Worm (Caenorhabditis elegans): ENCODE data around the gene smrc-1.

Gene smrc-1

ce11 chrIII:6420995-6421404 lies 30.3 kb downstream of the smrc-1 start (continued):
- TF ChIP-seq egl-27 (tag; optimal IDR thresholded peaks at IDR 0.05) (peak; percentile 42), mab-5 (tag; optimal IDR thresholded peaks at IDR 0.05) (peak; percentile 83), gmeb-1 (tag; optimal IDR thresholded peaks at IDR 0.05) (peak; percentile 85), crh-2 (tag; optimal IDR thresholded peaks at IDR 0.05) (peak; percentile 85), Y55F3AM.14 (GFP tag; optimal IDR thresholded peaks at IDR 0.05) (peak; percentile 89), C34F6.9 (tag; optimal IDR thresholded peaks at IDR 0.05) (peak; percentile 88), unc-55 (GFP tag; optimal IDR thresholded peaks at IDR 0.05) (peak; percentile 63), dmd-4 (tag; optimal IDR thresholded peaks at IDR 0.05) (no peak), ZK546.5 (tag; optimal IDR thresholded peaks at IDR 0.05) (peak; percentile 24), unc-62 (GFP tag; optimal IDR thresholded peaks at IDR 0.05) (peak; percentile 66), nhr-12 (tag; optimal IDR thresholded peaks at IDR 0.05) (no peak), R02D3.7 (tag; optimal IDR thresholded peaks at IDR 0.05) (no peak), elt-3 (tag; optimal IDR thresholded peaks at IDR 0.05) (no peak), blmp-1 (tag; optimal IDR thresholded peaks at IDR 0.05; ENCODE audit: insufficient read depth) (peak; percentile 83), ama-1 (optimal IDR thresholded peaks at IDR 0.05) (no peak), peb-1 (tag; optimal IDR thresholded peaks at IDR 0.05) (no peak), unc-39 (tag; optimal IDR thresholded peaks at IDR 0.05) (no peak), sem-4 (tag; optimal IDR thresholded peaks at IDR 0.05) (peak; percentile 81), sma-9 (GFP tag; optimal IDR thresholded peaks at IDR 0.05) (peak; percentile 97), sma-9 (tag; optimal IDR thresholded peaks at IDR 0.05) (no peak), zag-1 (tag; optimal IDR thresholded peaks at IDR 0.05) (peak; percentile 47)

- TF ChIP-seq ama-1 (optimal IDR thresholded peaks at IDR 0.05) (peak; percentile 44), skn-1 (tag; optimal IDR thresholded peaks at IDR 0.05) (no peak), ceh-82 (tag; optimal IDR thresholded peaks at IDR 0.05) (no peak)
Measured at ce11 chrIII:6421473-6421872, 30.7 kb downstream of the smrc-1 start.

- TF ChIP-seq sem-4 (tag; optimal IDR thresholded peaks at IDR 0.05) (no peak), peb-1 (tag; optimal IDR thresholded peaks at IDR 0.05) (no peak), zag-1 (tag; optimal IDR thresholded peaks at IDR 0.05) (no peak), F13H6.1 (tag; optimal IDR thresholded peaks at IDR 0.05) (peak; percentile 14), sma-3 (GFP tag; optimal IDR thresholded peaks at IDR 0.05) (peak; percentile 41), crh-2 (tag; optimal IDR thresholded peaks at IDR 0.05) (peak; percentile 72), nhr-129 (tag; optimal IDR thresholded peaks at IDR 0.05) (peak; percentile 40), ceh-16 (tag; optimal IDR thresholded peaks at IDR 0.05) (no peak), nhr-10 (tag; optimal IDR thresholded peaks at IDR 0.05) (no peak), ztf-11 (tag; optimal IDR thresholded peaks at IDR 0.05) (no peak), mdl-1 (tag; optimal IDR thresholded peaks at IDR 0.05) (peak in 1 of 2 experiments; percentile 53), nhr-25 (tag; optimal IDR thresholded peaks at IDR 0.05) (peak; percentile 66), gmeb-1 (tag; optimal IDR thresholded peaks at IDR 0.05) (peak; percentile 7), nhr-12 (tag; optimal IDR thresholded peaks at IDR 0.05) (no peak), nhr-11 (tag; optimal IDR thresholded peaks at IDR 0.05) (no peak), sma-9 (GFP tag; optimal IDR thresholded peaks at IDR 0.05) (peak; percentile 75), sma-9 (tag; optimal IDR thresholded peaks at IDR 0.05) (no peak), lin-13 (GFP tag; optimal IDR thresholded peaks at IDR 0.05) (no peak), blmp-1 (tag; optimal IDR thresholded peaks at IDR 0.05; ENCODE audit: insufficient read depth) (peak; percentile 62), fos-1 (tag; optimal IDR thresholded peaks at IDR 0.05) (peak; percentile 68)
Measured at ce11 chrIII:6421973-6422511, 31.3 kb downstream of the smrc-1 start.

- TF ChIP-seq nhr-25 (tag; optimal IDR thresholded peaks at IDR 0.05), result peak; percentile 62
- peak; percentile 68 for TF ChIP-seq sma-9 (GFP tag; optimal IDR thresholded peaks at IDR 0.05)
- TF ChIP-seq sma-9 (tag; optimal IDR thresholded peaks at IDR 0.05), result no peak
- peak; percentile 51 for TF ChIP-seq fos-1 (tag; optimal IDR thresholded peaks at IDR 0.05)
- peak; percentile 65 for TF ChIP-seq crh-2 (tag; optimal IDR thresholded peaks at IDR 0.05)
- no peak for TF ChIP-seq gmeb-1 (tag; optimal IDR thresholded peaks at IDR 0.05)
- no peak for TF ChIP-seq unc-39 (tag; optimal IDR thresholded peaks at IDR 0.05)
- TF ChIP-seq zag-1 (tag; optimal IDR thresholded peaks at IDR 0.05), result no peak
- TF ChIP-seq unc-55 (GFP tag; optimal IDR thresholded peaks at IDR 0.05), result no peak
- TF ChIP-seq peb-1 (tag; optimal IDR thresholded peaks at IDR 0.05), result no peak
- TF ChIP-seq aly-2 (tag; optimal IDR thresholded peaks at IDR 0.05), result no peak
- no peak for TF ChIP-seq dmd-4 (tag; optimal IDR thresholded peaks at IDR 0.05)
- no peak for TF ChIP-seq ceh-16 (tag; optimal IDR thresholded peaks at IDR 0.05)
- TF ChIP-seq ama-1 (optimal IDR thresholded peaks at IDR 0.05), result no peak
- no peak for TF ChIP-seq lin-39 (tag; optimal IDR thresholded peaks at IDR 0.05)
- TF ChIP-seq elt-1 (tag; optimal IDR thresholded peaks at IDR 0.05), result no peak
- no peak for TF ChIP-seq ZK546.5 (tag; optimal IDR thresholded peaks at IDR 0.05)
- no peak for TF ChIP-seq skn-1 (tag; optimal IDR thresholded peaks at IDR 0.05)
- no peak for TF ChIP-seq sem-4 (tag; optimal IDR thresholded peaks at IDR 0.05)
- TF ChIP-seq nhr-77 (tag; optimal IDR thresholded peaks at IDR 0.05), result no peak
- no peak for TF ChIP-seq unc-62 (GFP tag; optimal IDR thresholded peaks at IDR 0.05)
- no peak for TF ChIP-seq alr-1 (tag; optimal IDR thresholded peaks at IDR 0.05)
Measured at ce11 chrIII:6422721-6423120, 32.0 kb downstream of the smrc-1 start.
